Worm (Caenorhabditis elegans) whole organism, L1 larva: ENCODE data around the gene marc-1.

Experiments used
- C16A3.4 ChIP-seq: fragments of 150-350 bp; optimal IDR thresholded peaks from 2 replicates; lab custom pipeline; 2014; ENCODE audit warnings: missing biosample characterization, missing genetic modification characterization
- Y116A8C.19 ChIP-seq: sonication (generic microtip); optimal IDR thresholded peaks from 2 replicates; lab custom pipeline; 2016; ENCODE audit warnings: missing compliant biosample characterization, missing genetic modification characterization, borderline replicate concordance
- aha-1 ChIP-seq: fragments of 150-350 bp; optimal IDR thresholded peaks from 2 replicates; lab custom pipeline; 2014; ENCODE audit warnings: missing biosample characterization, missing genetic modification characterization
- alr-1 ChIP-seq: fragments of 200-800 bp; sonication (Bioruptor generic); optimal IDR thresholded peaks from 2 replicates; lab custom pipeline; 2018; ENCODE audit warnings: borderline replicate concordance, mild to moderate bottlenecking, missing genetic modification characterization, missing compliant biosample characterization
- blmp-1 ChIP-seq: fragments of 150-350 bp; optimal IDR thresholded peaks from 2 replicates; lab custom pipeline; 2014; ENCODE audit warnings: missing biosample characterization, missing genetic modification characterization
- ceh-8 ChIP-seq: fragments of 200-800 bp; sonication (Bioruptor generic); optimal IDR thresholded peaks from 2 replicates; lab custom pipeline; 2018; ENCODE audit warnings: mild to moderate bottlenecking, missing genetic modification characterization, moderate library complexity, missing compliant biosample characterization
- ceh-82 ChIP-seq, 3 experiments: fragments of 150-350 bp in 1 of 3; sonication (generic microtip) in 2 of 3; optimal IDR thresholded peaks; 2 replicates each; lab custom pipeline; 2014 to 2017; ENCODE audit warnings: missing biosample characterization in 3 of 3, missing genetic modification characterization in 3 of 3
- ceh-88 ChIP-seq: fragments of 200-800 bp; sonication (Bioruptor generic); IDR thresholded peaks from 2 replicates; pipeline ENCODE4 v1.3.6; 2022; ENCODE audit warnings: missing genetic modification characterization, missing compliant biosample characterization
- ces-1 ChIP-seq: fragments of 150-350 bp; optimal IDR thresholded peaks from 2 replicates; lab custom pipeline; 2014; ENCODE audit warnings: missing biosample characterization, missing genetic modification reagents, missing genetic modification characterization
- dpl-1 ChIP-seq, 3 experiments: fragments of 150-350 bp in 2 of 3; sonication (generic microtip) in 1 of 3; optimal IDR thresholded peaks; 2 replicates each; lab custom pipeline; 2014 to 2017; ENCODE audit warnings: missing biosample characterization in 3 of 3, missing genetic modification characterization in 3 of 3, missing genetic modification reagents in 3 of 3
- efl-1 ChIP-seq, 4 experiments: fragments of 150-350 bp; optimal IDR thresholded peaks in 3 of 4; peaks in 1 of 4; 1 replicate in 1 of 4; 2 replicates in 3 of 4; lab custom pipeline; 2014; ENCODE audit warnings: missing biosample characterization in 2 of 4, missing genetic modification characterization in 2 of 4, missing genetic modification reagents in 2 of 4
- efl-3 ChIP-seq: fragments of 200-800 bp; sonication (Bioruptor generic); optimal IDR thresholded peaks from 2 replicates; lab custom pipeline; 2018; ENCODE audit warnings: mild to moderate bottlenecking, missing genetic modification characterization, missing compliant biosample characterization
- elt-2 ChIP-seq: sonication (generic microtip); optimal IDR thresholded peaks from 2 replicates; lab custom pipeline; 2016; ENCODE audit warnings: missing genetic modification characterization, mild to moderate bottlenecking, inconsistent platforms, missing compliant biosample characterization, missing genetic modification reagents
- ets-5 ChIP-seq: fragments of 200-800 bp; sonication (Bioruptor generic); IDR thresholded peaks from 2 replicates; pipeline ENCODE4 v1.3.6; 2022; ENCODE audit warnings: missing genetic modification characterization, missing compliant biosample characterization
- fkh-4 ChIP-seq: sonication (generic microtip); optimal IDR thresholded peaks from 2 replicates; lab custom pipeline; 2016; ENCODE audit warnings: missing compliant biosample characterization, missing genetic modification characterization, borderline replicate concordance
- fkh-8 ChIP-seq: sonication (generic microtip); optimal IDR thresholded peaks from 2 replicates; lab custom pipeline; 2016; ENCODE audit warnings: mild to moderate bottlenecking, missing genetic modification characterization, missing compliant biosample characterization
- grh-1 ChIP-seq: fragments of 200-800 bp; sonication (Bioruptor generic); IDR thresholded peaks from 2 replicates; pipeline ENCODE4 v1.3.6; 2022; ENCODE audit warnings: missing genetic modification reagents, missing genetic modification characterization, missing compliant biosample characterization
- hlh-4 ChIP-seq: sonication (generic microtip); optimal IDR thresholded peaks from 2 replicates; lab custom pipeline; 2016; ENCODE audit warnings: mild to moderate bottlenecking, missing genetic modification characterization, missing compliant biosample characterization
- isw-1 ChIP-seq: fragments of 200-800 bp; sonication (Bioruptor generic); IDR thresholded peaks from 2 replicates; pipeline ENCODE4 v1.3.6; 2022; ENCODE audit warnings: missing genetic modification characterization, missing compliant biosample characterization
- jun-1 ChIP-seq: fragments of 150-350 bp; optimal IDR thresholded peaks from 2 replicates; lab custom pipeline; 2014; ENCODE audit warnings: missing biosample characterization, missing genetic modification reagents, missing genetic modification characterization
- lin-15B ChIP-seq: fragments of 150-350 bp; sonication (generic microtip); optimal IDR thresholded peaks from 3 replicates; lab custom pipeline; 2014; ENCODE audit warnings: missing biosample characterization, missing genetic modification characterization
- lin-35 ChIP-seq, 2 experiments: fragments of 150-350 bp; optimal IDR thresholded peaks; 2 replicates each; lab custom pipeline; 2014; ENCODE audit warnings: missing biosample characterization in 2 of 2, missing genetic modification characterization in 2 of 2, missing genetic modification reagents in 2 of 2
- lin-39 ChIP-seq: fragments of 150-350 bp; optimal IDR thresholded peaks from 2 replicates; lab custom pipeline; 2014; ENCODE audit warnings: missing biosample characterization, missing genetic modification reagents, missing genetic modification characterization
- lir-3 ChIP-seq: sonication (generic microtip); optimal IDR thresholded peaks from 2 replicates; lab custom pipeline; 2016; ENCODE audit warnings: mild to moderate bottlenecking, missing genetic modification characterization, moderate library complexity, missing compliant biosample characterization; ENCODE audit not compliant: poor library complexity
- lsy-2 ChIP-seq, 2 experiments: fragments of 150-350 bp; optimal IDR thresholded peaks; 2 replicates each; lab custom pipeline; 2014; ENCODE audit warnings: missing biosample characterization in 2 of 2, missing genetic modification characterization in 2 of 2
- mdl-1 ChIP-seq, 2 experiments: fragments of 150-350 bp; optimal IDR thresholded peaks; 2 replicates each; lab custom pipeline; 2014 to 2017; ENCODE audit warnings: missing biosample characterization in 2 of 2, missing genetic modification characterization in 2 of 2, inconsistent platforms in 1 of 2
- mep-1 ChIP-seq: fragments of 150-350 bp; optimal IDR thresholded peaks from 2 replicates; lab custom pipeline; 2014; ENCODE audit warnings: missing biosample characterization, missing genetic modification characterization
- nhr-11 ChIP-seq: fragments of 150-350 bp; optimal IDR thresholded peaks from 2 replicates; lab custom pipeline; 2014; ENCODE audit warnings: missing biosample characterization, missing genetic modification characterization
- nhr-19 ChIP-seq: fragments of 200-800 bp; sonication (Bioruptor generic); conservative IDR thresholded peaks from 2 replicates; pipeline ENCODE4 v1.3.6; 2022; ENCODE audit warnings: missing genetic modification characterization, missing compliant biosample characterization
- nhr-28 ChIP-seq: fragments of 150-350 bp; optimal IDR thresholded peaks from 2 replicates; lab custom pipeline; 2014; ENCODE audit warnings: missing biosample characterization, missing genetic modification characterization
- nhr-71 ChIP-seq: sonication (generic microtip); optimal IDR thresholded peaks from 2 replicates; lab custom pipeline; 2016; ENCODE audit warnings: mild to moderate bottlenecking, missing genetic modification characterization, moderate library complexity, missing compliant biosample characterization
- nhr-76 ChIP-seq: sonication (generic microtip); optimal IDR thresholded peaks from 2 replicates; lab custom pipeline; 2017; ENCODE audit warnings: missing biosample characterization, missing genetic modification characterization
- nhr-84 ChIP-seq: sonication (generic microtip); optimal IDR thresholded peaks from 2 replicates; lab custom pipeline; 2017; ENCODE audit warnings: missing biosample characterization, missing genetic modification characterization
- pag-3 ChIP-seq: sonication (generic microtip); optimal IDR thresholded peaks from 2 replicates; lab custom pipeline; 2017; ENCODE audit warnings: missing genetic modification characterization, mild to moderate bottlenecking, missing compliant biosample characterization, antibody characterized with exemption, borderline replicate concordance; ENCODE audit not compliant: insufficient read depth
- pax-3 ChIP-seq: fragments of 200-800 bp; sonication (Bioruptor generic); optimal IDR thresholded peaks from 2 replicates; lab custom pipeline; 2018; ENCODE audit warnings: mild to moderate bottlenecking, missing genetic modification characterization, moderate library complexity, missing compliant biosample characterization
- snpc-4 ChIP-seq: fragments of 150-350 bp; optimal IDR thresholded peaks from 2 replicates; lab custom pipeline; 2014; ENCODE audit warnings: missing biosample characterization, missing genetic modification characterization
- snu-23 ChIP-seq: sonication (generic microtip); optimal IDR thresholded peaks from 2 replicates; lab custom pipeline; 2016; ENCODE audit warnings: missing genetic modification characterization, missing compliant biosample characterization
- swsn-7 ChIP-seq: sonication (generic microtip); optimal IDR thresholded peaks from 2 replicates; lab custom pipeline; 2016; ENCODE audit warnings: missing genetic modification characterization, missing compliant biosample characterization
- tlp-1 ChIP-seq: fragments of 150-350 bp; optimal IDR thresholded peaks from 2 replicates; lab custom pipeline; 2014; ENCODE audit warnings: missing biosample characterization, missing genetic modification characterization
- unc-130 ChIP-seq: fragments of 150-350 bp; optimal IDR thresholded peaks from 2 replicates; lab custom pipeline; 2017; ENCODE audit warnings: missing biosample characterization, missing genetic modification characterization, inconsistent platforms
- unc-30 ChIP-seq: sonication (generic microtip); optimal IDR thresholded peaks from 2 replicates; lab custom pipeline; 2017; ENCODE audit warnings: missing biosample characterization, missing genetic modification characterization
- unc-62 ChIP-seq: fragments of 150-350 bp; optimal IDR thresholded peaks from 2 replicates; lab custom pipeline; 2014; ENCODE audit warnings: missing biosample characterization, missing genetic modification reagents, missing genetic modification characterization
- unc-98 ChIP-seq: fragments of 200-800 bp; sonication (Bioruptor generic); IDR thresholded peaks from 2 replicates; pipeline ENCODE4 v1.3.6; 2022; ENCODE audit warnings: missing genetic modification characterization, missing compliant biosample characterization
- vab-15 ChIP-seq: sonication (generic microtip); optimal IDR thresholded peaks from 2 replicates; lab custom pipeline; 2017; ENCODE audit warnings: missing genotype, mild to moderate bottlenecking, missing genetic modification characterization, missing compliant biosample characterization
- xbp-1 ChIP-seq: sonication (generic microtip); optimal IDR thresholded peaks from 2 replicates; lab custom pipeline; 2016; ENCODE audit warnings: missing genetic modification characterization, missing compliant biosample characterization
- zag-1 ChIP-seq: fragments of 150-350 bp; optimal IDR thresholded peaks from 2 replicates; lab custom pipeline; 2014; ENCODE audit warnings: missing biosample characterization, missing genetic modification characterization
- zip-4 ChIP-seq: fragments of 200-800 bp; sonication (Bioruptor generic); optimal IDR thresholded peaks from 2 replicates; lab custom pipeline; 2018; ENCODE audit warnings: mild to moderate bottlenecking, missing genetic modification characterization, moderate library complexity, missing compliant biosample characterization
- ztf-11 ChIP-seq, 2 experiments: sonication (generic microtip); optimal IDR thresholded peaks; 2 replicates each; lab custom pipeline; 2016 to 2017; ENCODE audit warnings: missing genetic modification characterization in 2 of 2, missing biosample characterization in 1 of 2, missing compliant biosample characterization in 1 of 2
- ztf-4 ChIP-seq: fragments of 150-350 bp; optimal IDR thresholded peaks from 2 replicates; lab custom pipeline; 2014; ENCODE audit warnings: missing biosample characterization, missing genetic modification characterization

The marc-1 gene

ce11 chrV:9786721-9787131 is 47.2 kb downstream of the marc-1 start, which contains the start of gene F46B6.6 (continued):
- no peak for TF ChIP-seq ztf-4
- TF ChIP-seq fkh-8 (tag; lab: Kevin White, UChicago): no peak
- TF ChIP-seq swsn-7: no peak
- TF ChIP-seq lin-15B (tag; lab: Kevin White, UChicago): no peak
- TF ChIP-seq blmp-1 (tag; lab: Kevin White, UChicago): no peak
- no peak for TF ChIP-seq lin-39
- no peak for TF ChIP-seq ets-5 (GFP tag; lab: Robert Waterston, UW)
- TF ChIP-seq dpl-1 (GFP tag; optimal IDR thresholded peaks at IDR 0.05; lab: Kevin White, UChicago): no peak
- TF ChIP-seq nhr-11 (tag; lab: Kevin White, UChicago): no peak
- no peak for TF ChIP-seq grh-1 (GFP tag; lab: Robert Waterston, UW)
- TF ChIP-seq xbp-1 (tag; lab: Kevin White, UChicago): no peak
- no peak for TF ChIP-seq ceh-88 (GFP tag; lab: Robert Waterston, UW)
- TF ChIP-seq alr-1 (tag; lab: Kevin White, UChicago): no peak
- no peak for TF ChIP-seq nhr-19 (GFP tag; lab: Robert Waterston, UW)
- TF ChIP-seq ztf-11 (tag; optimal IDR thresholded peaks at IDR 0.05; lab: Kevin White, UChicago): peak in 1 of 2 experiments; percentile 5
- TF ChIP-seq nhr-76 (tag; lab: Kevin White, UChicago): no peak
- no peak for TF ChIP-seq isw-1
- no peak for TF ChIP-seq snpc-4 (tag; lab: Kevin White, UChicago)

ce11 chrV:9789657-9790261 is 50.3 kb downstream of the marc-1 start, which contains the start of gene ztf-7:
ztf-7 (minus strand) TSS chrV:9789707.
- TF ChIP-seq vab-15 (peak; percentile 77), jun-1 (tag; lab: Kevin White, UChicago) (peak; percentile 93), zip-4 (GFP tag; lab: Kevin White, UChicago) (peak; percentile 82), unc-62 (GFP tag; lab: Kevin White, UChicago) (no peak), nhr-71 (tag; lab: Kevin White, UChicago) (peak; percentile 100), lin-35 (GFP tag; optimal IDR thresholded peaks at IDR 0.05; lab: Kevin White, UChicago) (peak; percentile 90 to 94), mep-1 (tag; lab: Kevin White, UChicago) (peak; percentile 99), nhr-11 (tag; lab: Kevin White, UChicago) (peak; percentile 93), unc-98 (GFP tag; lab: Robert Waterston, UW) (peak; percentile 87), Y116A8C.19 (tag; lab: Kevin White, UChicago) (no peak), fkh-4 (tag; lab: Kevin White, UChicago) (peak; percentile 58), nhr-76 (tag; lab: Kevin White, UChicago) (no peak), efl-1 (optimal IDR thresholded peaks at IDR 0.05; lab: Kevin White, UChicago) (peak; percentile 91 to 93), efl-1 (GFP tag; optimal IDR thresholded peaks at IDR 0.05 in 1 of 2; lab: Kevin White, UChicago) (peak; percentile 83 to 99), lin-15B (tag; lab: Kevin White, UChicago) (peak; percentile 75), nhr-28 (tag; lab: Kevin White, UChicago) (no peak), unc-130 (tag; lab: Kevin White, UChicago) (peak; percentile 99), aha-1 (tag; lab: Kevin White, UChicago) (peak; percentile 83), lsy-2 (tag; optimal IDR thresholded peaks at IDR 0.05; lab: Kevin White, UChicago) (peak; percentile 95 to 96), nhr-84 (tag; lab: Kevin White, UChicago) (no peak), ets-5 (GFP tag; lab: Robert Waterston, UW) (no peak), elt-2 (tag; lab: Kevin White, UChicago) (peak; percentile 95), snu-23 (GFP tag; lab: Kevin White, UChicago) (peak; percentile 99), unc-30 (tag; lab: Kevin White, UChicago) (no peak), pax-3 (tag; lab: Kevin White, UChicago) (peak; percentile 96), ceh-8 (peak; percentile 93), C16A3.4 (tag; lab: Kevin White, UChicago) (peak; percentile 97), hlh-4 (tag; lab: Kevin White, UChicago) (no peak), lir-3 (peak; percentile 86), grh-1 (GFP tag; lab: Robert Waterston, UW) (peak; percentile 96), zag-1 (tag; lab: Kevin White, UChicago) (no peak), lin-39 (peak; percentile 96), efl-3 (GFP tag; lab: Kevin White, UChicago) (peak; percentile 66), ceh-82 (tag; optimal IDR thresholded peaks at IDR 0.05; lab: Kevin White, UChicago) (peak; percentile 85 to 94 (median 85)), tlp-1 (tag; lab: Kevin White, UChicago) (no peak), mdl-1 (tag; optimal IDR thresholded peaks at IDR 0.05; lab: Kevin White, UChicago) (peak; percentile 59 to 100), pag-3 (peak; percentile 55), ces-1 (GFP tag; lab: Kevin White, UChicago) (no peak)
